Worm (Caenorhabditis elegans): ENCODE data around the gene let-721.

Gene let-721

DNA sequence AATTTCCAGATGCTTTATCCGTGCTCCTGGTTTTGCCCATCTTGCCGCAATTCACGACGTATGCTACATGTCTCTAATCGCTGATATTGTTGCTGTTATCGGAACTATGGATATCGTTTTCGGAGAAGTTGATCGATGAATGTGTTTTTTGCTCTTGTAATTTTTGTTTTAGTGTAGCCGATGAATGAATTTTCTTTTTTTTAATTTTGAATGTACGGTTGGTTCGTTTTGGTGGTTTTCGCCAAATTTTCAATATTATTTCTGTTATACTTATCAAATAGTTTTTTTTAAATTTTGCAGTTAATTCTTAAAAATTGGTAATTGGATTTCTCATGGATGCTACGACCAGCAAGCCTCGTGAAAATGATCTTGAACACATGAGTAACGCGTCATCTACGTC is 20.3 kb upstream of the let-721 start, which contains the start of gene T26A5.2 (continued):
- no peak for TF ChIP-seq ets-5 (GFP tag; IDR thresholded peaks at IDR 0.05)
- no peak for TF ChIP-seq dpl-1 (GFP tag; optimal IDR thresholded peaks at IDR 0.05)

DNA sequence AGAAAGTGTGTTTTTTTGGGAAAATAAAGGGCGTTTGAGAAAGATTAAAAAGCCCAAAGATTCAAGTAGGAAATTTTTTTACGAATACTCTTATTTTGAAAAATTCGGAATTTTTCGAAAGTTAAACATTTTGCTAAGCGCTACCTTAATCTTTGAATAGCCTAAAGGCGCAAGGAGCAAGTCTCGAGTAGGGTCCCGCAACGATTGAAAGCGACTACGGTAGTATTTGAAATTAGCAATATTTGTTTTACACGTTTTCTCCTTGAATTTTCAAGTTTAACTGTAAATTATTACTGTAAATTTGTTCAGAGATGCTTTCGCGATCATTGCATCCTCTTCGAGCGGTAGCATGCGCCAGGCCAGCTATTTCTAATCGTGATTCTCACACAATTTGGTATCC is 18.2 kb upstream of the let-721 start, which contains the start of gene nduf-2.2:
Gene nduf-2.2, plus strand, starts transcription at position 310 of the 400 bp plus-strand sequence.
- TF ChIP-seq egl-13 (tag; optimal IDR thresholded peaks at IDR 0.05), result no peak
- no peak for TF ChIP-seq fkh-8 (tag; optimal IDR thresholded peaks at IDR 0.05)
- TF ChIP-seq mep-1 (tag; optimal IDR thresholded peaks at IDR 0.05), result no peak
- TF ChIP-seq lin-15B (tag; optimal IDR thresholded peaks at IDR 0.05), result no peak
- TF ChIP-seq unc-98 (GFP tag; IDR thresholded peaks at IDR 0.05), result no peak
- no peak for TF ChIP-seq ceh-63 (GFP tag; optimal IDR thresholded peaks at IDR 0.05)
- TF ChIP-seq pqm-1 (tag; optimal IDR thresholded peaks at IDR 0.05), result no peak
- TF ChIP-seq swsn-7 (tag; optimal IDR thresholded peaks at IDR 0.05), result no peak
- TF ChIP-seq elt-3 (tag; optimal IDR thresholded peaks at IDR 0.05), result no peak
- TF ChIP-seq mdl-1 (tag; optimal IDR thresholded peaks at IDR 0.05), result no peak
- TF ChIP-seq fkh-4 (tag; optimal IDR thresholded peaks at IDR 0.05; ENCODE audit: borderline replicate concordance), result no peak
- no peak for TF ChIP-seq ceh-82 (tag; optimal IDR thresholded peaks at IDR 0.05)

DNA sequence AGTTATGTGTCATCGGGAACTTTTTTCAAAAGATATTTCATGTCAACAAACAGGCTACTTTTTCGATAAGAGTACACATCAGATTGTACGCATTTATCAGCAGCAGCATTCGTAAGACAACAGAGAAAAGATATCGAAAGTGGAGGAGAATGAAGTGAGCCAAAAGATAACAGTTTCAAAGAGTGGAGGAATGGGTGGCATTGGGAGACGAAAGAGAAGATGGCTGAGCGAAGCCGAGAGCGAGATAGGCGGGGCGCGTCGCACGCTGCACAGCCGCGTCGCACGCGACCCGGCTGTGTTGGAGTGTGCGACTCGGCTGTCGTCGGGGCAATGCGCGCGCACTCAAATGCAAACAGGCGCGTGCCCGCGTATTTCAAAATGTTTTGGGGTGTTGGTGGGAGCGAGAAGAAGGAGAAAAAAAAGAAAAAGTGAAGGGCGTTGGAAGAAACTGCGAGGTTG is 17.4 kb upstream of the let-721 start:
- peak; percentile 93 for TF ChIP-seq snu-23 (GFP tag; optimal IDR thresholded peaks at IDR 0.05)
- TF ChIP-seq tbx-2 (tag; optimal IDR thresholded peaks at IDR 0.05), result peak; percentile 88
- no peak for TF ChIP-seq hlh-17 (GFP tag; optimal IDR thresholded peaks at IDR 0.05; ENCODE audit: borderline replicate concordance)
- TF ChIP-seq unc-30 (tag; optimal IDR thresholded peaks at IDR 0.05), result no peak
- peak; percentile 62 for TF ChIP-seq ceh-8 (GFP tag; optimal IDR thresholded peaks at IDR 0.05)
- peak; percentile 86 for TF ChIP-seq skn-1 (tag; optimal IDR thresholded peaks at IDR 0.05)
- TF ChIP-seq efl-3 (GFP tag; optimal IDR thresholded peaks at IDR 0.05), result peak; percentile 1
- no peak for TF ChIP-seq ets-5 (GFP tag; IDR thresholded peaks at IDR 0.05)
- peak; percentile 87 for TF ChIP-seq nhr-85 (tag)
- peak; percentile 90 for TF ChIP-seq nhr-20 (tag; optimal IDR thresholded peaks at IDR 0.05)
- TF ChIP-seq zag-1 (tag; optimal IDR thresholded peaks at IDR 0.05), result no peak
- TF ChIP-seq unc-86 (tag; optimal IDR thresholded peaks at IDR 0.05), result peak; percentile 64
- no peak for TF ChIP-seq unc-62 (GFP tag; optimal IDR thresholded peaks at IDR 0.05)
- TF ChIP-seq elt-3 (tag; optimal IDR thresholded peaks at IDR 0.05), result peak in 2 of 6 experiments; percentile 21 to 53
- TF ChIP-seq nhr-12 (tag; optimal IDR thresholded peaks at IDR 0.05), result no peak
- TF ChIP-seq nhr-90 (tag; optimal IDR thresholded peaks at IDR 0.05; ENCODE audit: poor library complexity), result peak; percentile 84
- TF ChIP-seq pag-3 (tag; optimal IDR thresholded peaks at IDR 0.05; ENCODE audit: borderline replicate concordance, insufficient read depth), result no peak
- TF ChIP-seq ces-1 (GFP tag; optimal IDR thresholded peaks at IDR 0.05), result no peak
- peak; percentile 22 to 89 for TF ChIP-seq mdl-1 (tag; optimal IDR thresholded peaks at IDR 0.05)
- TF ChIP-seq F16B12.6 (tag; optimal IDR thresholded peaks at IDR 0.05), result peak; percentile 63
- TF ChIP-seq ceh-82 (tag; optimal IDR thresholded peaks at IDR 0.05), result peak; percentile 78 to 92 (median 83)
- peak; percentile 69 for TF ChIP-seq lin-15B (tag; optimal IDR thresholded peaks at IDR 0.05)
- peak; percentile 85 for TF ChIP-seq dsc-1 (tag; optimal IDR thresholded peaks at IDR 0.05)
- peak; percentile 82 for TF ChIP-seq ztf-4 (tag; optimal IDR thresholded peaks at IDR 0.05)
- TF ChIP-seq jun-1 (tag; optimal IDR thresholded peaks at IDR 0.05), result peak; percentile 89
- TF ChIP-seq zip-4 (GFP tag; optimal IDR thresholded peaks at IDR 0.05), result peak; percentile 55
- TF ChIP-seq sup-37 (GFP tag; optimal IDR thresholded peaks at IDR 0.05), result peak; percentile 84
- TF ChIP-seq ceh-88 (GFP tag; IDR thresholded peaks at IDR 0.05), result peak; percentile 76
- TF ChIP-seq ceh-90 (tag; optimal IDR thresholded peaks at IDR 0.05), result no peak
- TF ChIP-seq irx-1 (tag; optimal IDR thresholded peaks at IDR 0.05), result peak; percentile 64
- peak; percentile 88 for TF ChIP-seq fkh-8 (tag; optimal IDR thresholded peaks at IDR 0.05)
- TF ChIP-seq egl-27 (tag; optimal IDR thresholded peaks at IDR 0.05), result no peak
- peak; percentile 11 for TF ChIP-seq C34B4.2 (tag; optimal IDR thresholded peaks at IDR 0.05)
- TF ChIP-seq nhr-47 (tag; optimal IDR thresholded peaks at IDR 0.05), result peak; percentile 90
- TF ChIP-seq efl-1 (optimal IDR thresholded peaks at IDR 0.05), result peak; percentile 61 to 83
- peak; percentile 80 to 98 for TF ChIP-seq efl-1 (GFP tag; optimal IDR thresholded peaks at IDR 0.05 in 1 of 2)
- peak; percentile 95 for TF ChIP-seq lin-14 (GFP tag; optimal IDR thresholded peaks at IDR 0.05)
- peak; percentile 80 to 84 for TF ChIP-seq lsy-2 (tag; optimal IDR thresholded peaks at IDR 0.05)
- no peak for TF ChIP-seq nhr-76 (tag; optimal IDR thresholded peaks at IDR 0.05)
- TF ChIP-seq pqm-1 (tag; optimal IDR thresholded peaks at IDR 0.05), result peak; percentile 86
- TF ChIP-seq aha-1 (tag; optimal IDR thresholded peaks at IDR 0.05), result peak; percentile 3

Data from whole organism, L1 larva.